Worm (Caenorhabditis elegans) whole organism, L4/young adult: ENCODE measurements around the gene EGAP1.5.

Source experiments
- W03F9.2 ChIP-seq: fragments of 150-350 bp; optimal IDR thresholded peaks from 2 replicates; lab custom pipeline; 2014; ENCODE audit warnings: missing biosample characterization, missing genetic modification characterization
- dao-5 ChIP-seq: sonication (generic microtip); optimal IDR thresholded peaks from 2 replicates; lab custom pipeline; 2016; ENCODE audit warnings: missing genotype, missing genetic modification characterization, moderate library complexity, missing compliant biosample characterization
- him-1 ChIP-seq: sonication (generic microtip); optimal IDR thresholded peaks from 2 replicates; lab custom pipeline; 2016; ENCODE audit warnings: missing genotype, missing genetic modification reagents, missing genetic modification characterization, missing compliant biosample characterization

ce11 chrIII:5961560-5961959 is 30.0 kb downstream of the EGAP1.5 start:
- no peak for TF ChIP-seq dao-5 (tag; lab: Kevin White, UChicago)
- TF ChIP-seq him-1: no peak
- no peak for TF ChIP-seq W03F9.2
